Fruit fly (Drosophila melanogaster) whole organism, embryonic: ENCODE measurements around the gene LpR2.

Experiments used
- B-H2 ChIP-seq: fragments of 200-800 bp; sonication (Bioruptor generic); optimal IDR thresholded peaks from 2 replicates; lab custom pipeline; 2018; ENCODE audit warnings: missing biosample characterization, mild to moderate bottlenecking, missing genetic modification characterization
- CG10209 ChIP-seq: fragments of 200-800 bp; sonication (Bioruptor generic); optimal IDR thresholded peaks from 3 replicates; lab custom pipeline; 2017; ENCODE audit warnings: missing biosample characterization, mild to moderate bottlenecking, missing genetic modification characterization, missing genetic modification reagents
- CG10959 ChIP-seq: fragments of 200-800 bp; sonication (Bioruptor generic); IDR thresholded peaks from 2 replicates; pipeline ENCODE4 v1.3.6; 2022; ENCODE audit warnings: missing biosample characterization, missing genetic modification characterization
- CG10979 ChIP-seq: fragments of 200-800 bp; sonication (Bioruptor generic); optimal IDR thresholded peaks from 2 replicates; lab custom pipeline; 2018; ENCODE audit warnings: missing biosample characterization, mild to moderate bottlenecking, missing genetic modification characterization, moderate library complexity
- CG11085 ChIP-seq: fragments of 200-800 bp; sonication (Bioruptor generic); IDR thresholded peaks from 2 replicates; pipeline ENCODE4 v1.3.6; 2022; ENCODE audit warnings: missing biosample characterization, missing genetic modification characterization
- CG11696 ChIP-seq: fragments of 200-800 bp; sonication (Bioruptor generic); IDR thresholded peaks from 2 replicates; pipeline ENCODE4 v1.3.6; 2022; ENCODE audit warnings: missing biosample characterization, missing genetic modification characterization
- CG13775 ChIP-seq: fragments of 200-800 bp; sonication (Bioruptor generic); optimal IDR thresholded peaks from 3 replicates; lab custom pipeline; 2017; ENCODE audit warnings: missing biosample characterization, mild to moderate bottlenecking, missing genetic modification characterization
- CG15696 ChIP-seq: fragments of 200-800 bp; sonication (Bioruptor generic); optimal IDR thresholded peaks from 2 replicates; lab custom pipeline; 2019; ENCODE audit warnings: missing biosample characterization, mild to moderate bottlenecking, missing genetic modification characterization, moderate library complexity
- CG1647 ChIP-seq: fragments of 200-800 bp; sonication (Bioruptor generic); optimal IDR thresholded peaks from 3 replicates; lab custom pipeline; 2016; ENCODE audit warnings: missing biosample characterization, missing genetic modification characterization
- CG17385 ChIP-seq: fragments of 200-800 bp; sonication (Bioruptor generic); optimal IDR thresholded peaks from 3 replicates; lab custom pipeline; 2018; ENCODE audit warnings: missing biosample characterization, mild to moderate bottlenecking, missing genetic modification characterization
- CG1832 ChIP-seq: fragments of 200-800 bp; sonication (Bioruptor generic); optimal IDR thresholded peaks from 2 replicates; lab custom pipeline; 2017; ENCODE audit warnings: missing biosample characterization, mild to moderate bottlenecking, missing genetic modification characterization, inconsistent platforms
- CG31365 ChIP-seq: fragments of 200-800 bp; sonication (Bioruptor generic); optimal IDR thresholded peaks from 2 replicates; lab custom pipeline; 2018; ENCODE audit warnings: missing biosample characterization, mild to moderate bottlenecking, missing genetic modification characterization
- CG3163 ChIP-seq: fragments of 200-800 bp; sonication (Bioruptor generic); optimal IDR thresholded peaks from 3 replicates; lab custom pipeline; 2016; ENCODE audit warnings: missing biosample characterization, missing genetic modification characterization
- CG32767 ChIP-seq: fragments of 200-800 bp; sonication (Bioruptor generic); IDR thresholded peaks from 2 replicates; pipeline ENCODE4 v1.3.6; 2022; ENCODE audit warnings: missing biosample characterization, missing genetic modification characterization
- CG3281 ChIP-seq: fragments of 200-800 bp; sonication (Bioruptor generic); optimal IDR thresholded peaks from 3 replicates; lab custom pipeline; 2017; ENCODE audit warnings: missing biosample characterization, mild to moderate bottlenecking, missing genetic modification characterization
- CG4360 ChIP-seq: fragments of 200-800 bp; sonication (Bioruptor generic); IDR thresholded peaks from 2 replicates; pipeline ENCODE4 v1.3.6; 2022; ENCODE audit warnings: missing biosample characterization, missing genetic modification characterization
- CG5245 ChIP-seq: fragments of 200-800 bp; sonication (Bioruptor generic); optimal IDR thresholded peaks from 3 replicates; lab custom pipeline; 2016; ENCODE audit warnings: missing biosample characterization, missing genetic modification characterization
- CG6683 ChIP-seq: fragments of 200-800 bp; sonication (Bioruptor generic); optimal IDR thresholded peaks from 2 replicates; lab custom pipeline; 2017; ENCODE audit warnings: missing biosample characterization, mild to moderate bottlenecking, missing genetic modification characterization, missing genetic modification reagents
- CG7271 ChIP-seq: fragments of 200-800 bp; sonication (Bioruptor generic); optimal IDR thresholded peaks from 2 replicates; lab custom pipeline; 2018; ENCODE audit warnings: missing biosample characterization, mild to moderate bottlenecking, missing genetic modification characterization, moderate library complexity
- CG8281 ChIP-seq: fragments of 200-800 bp; sonication (Bioruptor generic); optimal IDR thresholded peaks from 2 replicates; lab custom pipeline; 2018; ENCODE audit warnings: missing biosample characterization, mild to moderate bottlenecking, missing genetic modification characterization, moderate library complexity
- CG8359 ChIP-seq: fragments of 200-800 bp; sonication (Bioruptor generic); optimal IDR thresholded peaks from 2 replicates; lab custom pipeline; 2017; ENCODE audit warnings: missing biosample characterization, mild to moderate bottlenecking, missing genetic modification characterization, borderline replicate concordance
- CG9932 ChIP-seq: fragments of 200-800 bp; sonication (Bioruptor generic); IDR thresholded peaks from 2 replicates; pipeline ENCODE4 v1.3.6; 2022; ENCODE audit warnings: missing biosample characterization, missing genetic modification characterization
- D19A ChIP-seq: fragments of 200-800 bp; optimal IDR thresholded peaks from 3 replicates; lab custom pipeline; 2019; ENCODE audit warnings: missing biosample characterization, mild to moderate bottlenecking, missing genetic modification characterization, moderate library complexity
- D19B ChIP-seq: fragments of 200-800 bp; sonication (Bioruptor generic); optimal IDR thresholded peaks from 2 replicates; lab custom pipeline; 2017; ENCODE audit warnings: missing biosample characterization, mild to moderate bottlenecking, missing genetic modification characterization
- Doc3 ChIP-seq: fragments of 200-800 bp; sonication (Bioruptor generic); IDR thresholded peaks from 3 replicates; pipeline ENCODE4 v1.3.6; 2022; ENCODE audit warnings: missing biosample characterization, missing genetic modification characterization; ENCODE audit not compliant: partially characterized antibody
- Dref ChIP-seq: fragments of 200-800 bp; sonication (Bioruptor generic); IDR thresholded peaks from 2 replicates; pipeline ENCODE4 v1.3.6; 2022; ENCODE audit warnings: missing biosample characterization, missing genetic modification characterization
- Hmr ChIP-seq: fragments of 200-800 bp; sonication (Bioruptor generic); optimal IDR thresholded peaks from 3 replicates; lab custom pipeline; 2017; ENCODE audit warnings: mild to moderate bottlenecking, missing biosample characterization, missing genetic modification reagents, missing genetic modification characterization
- Hr39 ChIP-seq: fragments of >200 bp; optimal IDR thresholded peaks from 2 replicates; lab custom pipeline; 2017
- Kr ChIP-seq: fragments of 200-800 bp; sonication (Bioruptor generic); optimal IDR thresholded peaks from 2 replicates; lab custom pipeline; 2017; ENCODE audit warnings: missing biosample characterization, mild to moderate bottlenecking, missing genetic modification characterization
- Lpt ChIP-seq: fragments of >200 bp; optimal IDR thresholded peaks from 2 replicates; lab custom pipeline; 2018; ENCODE audit warnings: missing biosample characterization, missing genetic modification characterization
- Med ChIP-seq: fragments of 200-800 bp; sonication (Bioruptor generic); peaks from one replicate; lab custom pipeline; 2016; ENCODE audit warnings: missing biosample characterization, missing genetic modification characterization, mild to moderate bottlenecking, inconsistent platforms, moderate library complexity
- Myb ChIP-seq: fragments of 200-800 bp; sonication (Bioruptor generic); optimal IDR thresholded peaks from 2 replicates; lab custom pipeline; 2016; ENCODE audit warnings: missing biosample characterization, missing genetic modification characterization
- NC2β ChIP-seq: fragments of 200-800 bp; sonication (Bioruptor generic); optimal IDR thresholded peaks from 2 replicates; lab custom pipeline; 2016; ENCODE audit warnings: missing biosample characterization, missing genetic modification characterization
- Ptx1 ChIP-seq: fragments of 200-800 bp; sonication (Bioruptor generic); IDR thresholded peaks from 2 replicates; pipeline ENCODE4 v1.3.6; 2022; ENCODE audit warnings: missing biosample characterization, missing genetic modification characterization
- Rx ChIP-seq: fragments of 200-800 bp; sonication (Bioruptor generic); IDR thresholded peaks from 2 replicates; pipeline ENCODE4 v1.3.6; 2022; ENCODE audit warnings: missing biosample characterization, missing genetic modification characterization
- ac ChIP-seq: fragments of 200-800 bp; sonication (Bioruptor generic); optimal IDR thresholded peaks from 3 replicates; lab custom pipeline; 2017; ENCODE audit warnings: missing biosample characterization, mild to moderate bottlenecking, missing genetic modification characterization
- ci ChIP-seq: fragments of 200-800 bp; sonication (Bioruptor generic); IDR thresholded peaks from 3 replicates; pipeline ENCODE4 v1.3.6; 2022; ENCODE audit warnings: missing biosample characterization, missing genetic modification characterization
- ems ChIP-seq: fragments of 200-800 bp; sonication (Bioruptor generic); optimal IDR thresholded peaks from 3 replicates; lab custom pipeline; 2016; ENCODE audit warnings: missing biosample characterization, missing genetic modification characterization
- ewg ChIP-seq: fragments of 200-800 bp; sonication (Bioruptor generic); optimal IDR thresholded peaks from 3 replicates; lab custom pipeline; 2017; ENCODE audit warnings: mild to moderate bottlenecking, missing biosample characterization, missing genetic modification reagents, missing genetic modification characterization
- gt ChIP-seq: fragments of 200-800 bp; sonication (Bioruptor generic); IDR thresholded peaks from 2 replicates; pipeline ENCODE4 v1.3.6; 2022; ENCODE audit warnings: missing biosample characterization, missing genetic modification characterization
- hb ChIP-seq: fragments of 200-800 bp; sonication (Bioruptor generic); IDR thresholded peaks from 3 replicates; pipeline ENCODE4 v1.3.6; 2022; ENCODE audit warnings: missing biosample characterization, missing genetic modification characterization; ENCODE audit not compliant: partially characterized antibody
- insv ChIP-seq, 2 experiments: fragments of 200-800 bp; sonication (Bioruptor generic); optimal IDR thresholded peaks; 3 replicates each; lab custom pipeline; 2016 to 2018; ENCODE audit warnings: missing biosample characterization in 2 of 2, missing genetic modification characterization in 2 of 2
- lilli ChIP-seq: fragments of 200-800 bp; sonication (Bioruptor generic); optimal IDR thresholded peaks from 3 replicates; lab custom pipeline; 2016; ENCODE audit warnings: missing biosample characterization, missing genetic modification characterization
- lov ChIP-seq, 2 experiments: fragments of 200-800 bp in 1 of 2; fragments of >200 bp in 1 of 2; sonication (Bioruptor generic) in 1 of 2; IDR thresholded peaks in 1 of 2; optimal IDR thresholded peaks in 1 of 2; 2 replicates in 1 of 2; 3 replicates in 1 of 2; pipeline versions ENCODE4 v1.3.6 to Lab custom; 2017 to 2022; ENCODE audit warnings: missing biosample characterization in 1 of 2, missing genetic modification characterization in 1 of 2
- nau ChIP-seq: fragments of 200-800 bp; sonication (Bioruptor generic); optimal IDR thresholded peaks from 3 replicates; lab custom pipeline; 2017; ENCODE audit warnings: missing biosample characterization, mild to moderate bottlenecking, missing genetic modification characterization, missing genetic modification reagents
- odd ChIP-seq: fragments of 200-800 bp; sonication (Bioruptor generic); optimal IDR thresholded peaks from 2 replicates; lab custom pipeline; 2017; ENCODE audit warnings: missing biosample characterization, mild to moderate bottlenecking, missing genetic modification characterization
- pzg ChIP-seq: fragments of 200-800 bp; sonication (Bioruptor generic); optimal IDR thresholded peaks from 3 replicates; lab custom pipeline; 2018; ENCODE audit warnings: missing biosample characterization, mild to moderate bottlenecking, missing genetic modification characterization, moderate library complexity
- ro ChIP-seq: fragments of 200-800 bp; sonication (Bioruptor generic); IDR thresholded peaks from 2 replicates; pipeline ENCODE4 v1.3.6; 2022; ENCODE audit warnings: missing biosample characterization, missing genetic modification characterization
- tna ChIP-seq: fragments of 200-800 bp; sonication (Bioruptor generic); IDR thresholded peaks from 2 replicates; pipeline ENCODE4 v1.3.6; 2022; ENCODE audit warnings: missing biosample characterization, missing genetic modification characterization; ENCODE audit not compliant: partially characterized antibody
- trh ChIP-seq: fragments of 200-800 bp; sonication (Bioruptor generic); optimal IDR thresholded peaks from 2 replicates; lab custom pipeline; 2016; ENCODE audit warnings: missing biosample characterization, missing genetic modification characterization

The LpR2 gene

dm6 chr3R:25661531-25662193 lies 78.6 kb downstream of the LpR2 start, which contains the start of gene RASSF8 (continued):
- TF ChIP-seq CG8359: no peak
- TF ChIP-seq CG13775: no peak
- TF ChIP-seq B-H2 (GFP tag; lab: Kevin White, UChicago): peak; percentile 18
- TF ChIP-seq ems (GFP tag; lab: Kevin White, UChicago): no peak
- no peak for TF ChIP-seq NC2β
- TF ChIP-seq odd (GFP tag; lab: Kevin White, UChicago): no peak
- no peak for TF ChIP-seq D19A (tag; lab: Kevin White, UChicago)
- TF ChIP-seq CG3281: no peak
- no peak for TF ChIP-seq Hmr (GFP tag; lab: Kevin White, UChicago)
- TF ChIP-seq pzg (GFP tag; lab: Kevin White, UChicago): peak; percentile 39
- TF ChIP-seq CG8281 (tag; lab: Kevin White, UChicago): no peak
- no peak for TF ChIP-seq CG6683
- TF ChIP-seq gt (GFP tag; lab: Robert Waterston, UW): no peak
- no peak for TF ChIP-seq ac (GFP tag; lab: Kevin White, UChicago)
- no peak for TF ChIP-seq Rx
- no peak for TF ChIP-seq Lpt (GFP tag; lab: Kevin White, UChicago)
- peak; percentile 95 for TF ChIP-seq CG4360 (GFP tag; lab: Robert Waterston, UW)
- TF ChIP-seq CG32767 (GFP tag; lab: Robert Waterston, UW): no peak
- TF ChIP-seq CG7271: no peak
- TF ChIP-seq insv (GFP tag; optimal IDR thresholded peaks at IDR 0.05; lab: Kevin White, UChicago): peak; percentile 68 to 96
- TF ChIP-seq CG1832: no peak
- no peak for TF ChIP-seq CG3163 (GFP tag; lab: Kevin White, UChicago)
- no peak for TF ChIP-seq Kr
- TF ChIP-seq ci: 0 out of 3 replicates have a peak, but pooled peaks have one; percentile 7
- TF ChIP-seq CG11085 (GFP tag; lab: Robert Waterston, UW): no peak
- TF ChIP-seq CG31365 (tag; lab: Kevin White, UChicago): no peak
- peak; percentile 57 for TF ChIP-seq Myb (GFP tag; lab: Kevin White, UChicago)
- no peak for TF ChIP-seq trh (GFP tag; lab: Kevin White, UChicago)
- TF ChIP-seq Doc3 (GFP tag; lab: Robert Waterston, UW): peak; percentile 52; the same call in 1 of the 3 replicates
- TF ChIP-seq CG9932: peak; percentile 79
- TF ChIP-seq Dref (GFP tag; lab: Robert Waterston, UW): peak; percentile 94
- no peak for TF ChIP-seq CG5245
- TF ChIP-seq D19B (GFP tag; lab: Kevin White, UChicago): no peak
- peak; percentile 65; the same call in 2 of the 3 replicates for TF ChIP-seq hb (GFP tag; lab: Robert Waterston, UW)
- no peak for TF ChIP-seq lov (optimal IDR thresholded peaks at IDR 0.05; lab: Kevin White, UChicago)
- no peak for TF ChIP-seq lov (GFP tag; IDR thresholded peaks at IDR 0.05; lab: Robert Waterston, UW)
- TF ChIP-seq nau (GFP tag; lab: Kevin White, UChicago): no peak
- peak; percentile 95 for TF ChIP-seq CG17385
- peak; percentile 4 for TF ChIP-seq CG1647 (GFP tag; lab: Kevin White, UChicago)
- TF ChIP-seq Ptx1: no peak
- TF ChIP-seq CG10959 (GFP tag; lab: Robert Waterston, UW): no peak
- TF ChIP-seq Hr39: no peak
- TF ChIP-seq ewg (GFP tag; lab: Kevin White, UChicago): no peak
- TF ChIP-seq CG11696 (GFP tag; lab: Robert Waterston, UW): no peak
- no peak for TF ChIP-seq CG15696 (tag; lab: Kevin White, UChicago)
- TF ChIP-seq lilli (GFP tag; lab: Kevin White, UChicago): peak; percentile 61
- no peak for TF ChIP-seq CG10979 (tag; lab: Kevin White, UChicago)
- TF ChIP-seq tna (GFP tag; lab: Robert Waterston, UW): peak; percentile 8; the same call in 1 of the 2 replicates
- peak; percentile 79 for TF ChIP-seq Med (GFP tag; lab: Kevin White, UChicago)
- TF ChIP-seq ro (GFP tag; lab: Robert Waterston, UW): no peak
- no peak for TF ChIP-seq CG10209 (GFP tag; lab: Kevin White, UChicago)
